Fruit fly (Drosophila melanogaster) Kc167 (cell line): Measurements from ENCODE around the gene CG5122.

ENCODE experiments used
- Myc ChIP-seq: fragments of >200 bp; optimal IDR thresholded peaks from 2 replicates; lab custom pipeline; 2017; ENCODE audit warnings: missing external identifiers
- Sin3A ChIP-seq: fragments of >200 bp; optimal IDR thresholded peaks from 2 replicates; lab custom pipeline; 2018; ENCODE audit warnings: missing external identifiers
- h ChIP-seq: fragments of >200 bp; optimal IDR thresholded peaks from 3 replicates; lab custom pipeline; 2018; ENCODE audit warnings: missing external identifiers
- insv ChIP-seq: fragments of >200 bp; optimal IDR thresholded peaks from 3 replicates; lab custom pipeline; 2018; ENCODE audit warnings: missing external identifiers
- psq ChIP-seq: fragments of >200 bp; optimal IDR thresholded peaks from 2 replicates; lab custom pipeline; 2017; ENCODE audit warnings: missing external identifiers
- ttk ChIP-seq: sonication (Bioruptor generic); optimal IDR thresholded peaks from 2 replicates; lab custom pipeline; 2017; ENCODE audit warnings: missing external identifiers

CG5122 gene

DNA sequence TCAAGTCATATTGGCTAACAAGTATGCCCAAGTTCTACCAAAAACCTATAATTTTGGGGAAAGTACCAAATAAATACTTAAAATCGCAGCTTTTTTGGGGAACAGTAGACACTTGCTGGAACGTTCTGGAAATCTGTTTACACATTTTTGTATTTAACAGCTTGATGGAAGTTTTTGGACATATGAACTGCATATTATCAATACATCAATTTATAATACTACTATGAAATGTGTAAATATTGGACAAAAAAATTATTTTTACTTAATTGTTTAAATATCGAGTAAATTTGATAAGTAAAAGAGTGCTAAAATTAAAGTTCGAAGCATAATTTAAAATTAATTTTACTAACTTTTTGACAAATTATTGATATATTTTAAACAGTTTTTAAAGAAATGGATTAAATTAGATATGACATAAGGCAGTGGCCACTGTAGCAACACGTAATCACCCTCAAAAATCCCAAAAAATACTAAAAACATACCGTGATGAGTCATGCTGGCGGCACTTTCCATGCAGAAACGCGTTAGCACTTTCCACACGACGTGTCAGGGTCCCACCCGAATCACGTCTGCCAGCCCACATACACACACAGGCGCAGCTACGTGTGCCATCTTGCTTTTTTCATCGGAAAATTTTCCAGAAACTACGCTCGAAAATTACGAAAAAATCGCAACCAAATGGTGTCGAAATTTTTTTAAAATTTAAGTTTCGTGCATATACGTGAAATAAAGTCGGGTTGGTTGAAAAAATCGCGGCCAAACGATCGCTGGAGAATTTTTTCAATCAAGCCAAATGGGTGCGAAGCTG, 34.8 kb downstream of the CG5122 start, which contains the start of gene Sirt1:
Gene Sirt1 (plus strand): TSS at position 571 of the 808 bp plus-strand sequence.
- TF ChIP-seq Sin3A (lab: Kevin White, UChicago), result peak; percentile 36
- no peak for TF ChIP-seq h (lab: Kevin White, UChicago)
- TF ChIP-seq insv (lab: Kevin White, UChicago), result no peak
- no peak for TF ChIP-seq Myc
- no peak for TF ChIP-seq psq (lab: Kevin White, UChicago)

dm6 chr2L:13165802-13166347, 35.5 kb downstream of the CG5122 start, which contains the start of gene DnaJ-H:
TSS of gene DnaJ-H (minus strand) at chr2L:13166072.
- TF ChIP-seq h (lab: Kevin White, UChicago) (no peak), psq (lab: Kevin White, UChicago) (peak; percentile 65)

DNA sequence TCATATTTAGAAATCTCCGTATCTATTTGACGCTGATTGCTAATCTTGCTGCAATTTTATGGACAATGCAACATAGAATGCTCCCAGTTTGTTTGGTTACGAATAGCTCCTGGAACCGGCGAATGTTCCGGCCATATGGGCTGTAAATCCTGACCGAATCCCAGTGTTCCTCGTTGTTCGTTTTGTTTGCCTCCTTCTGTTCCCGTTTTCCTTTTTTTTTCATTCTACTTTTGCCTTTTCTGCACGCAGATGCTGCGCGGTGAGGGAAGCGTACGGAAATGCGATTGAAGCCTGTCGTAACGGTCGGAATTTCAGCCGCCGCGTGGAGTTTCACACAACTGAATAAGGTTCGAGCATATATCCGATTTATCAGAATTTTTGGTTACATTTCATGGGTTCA, 45.7 kb downstream of the CG5122 start, which contains the start of gene CG43925:
Gene CG43925 (plus strand): TSS at position 301 of the 400 bp plus-strand sequence.
- TF ChIP-seq Sin3A (lab: Kevin White, UChicago), result no peak
- no peak for TF ChIP-seq insv (lab: Kevin White, UChicago)
- no peak for TF ChIP-seq h (lab: Kevin White, UChicago)
- TF ChIP-seq Myc, result no peak
- no peak for TF ChIP-seq psq (lab: Kevin White, UChicago)
- no peak for TF ChIP-seq ttk

- TF ChIP-seq Sin3A (lab: Kevin White, UChicago), result no peak
- no peak for TF ChIP-seq h (lab: Kevin White, UChicago)
- TF ChIP-seq psq (lab: Kevin White, UChicago), result no peak
- no peak for TF ChIP-seq Myc
- no peak for TF ChIP-seq insv (lab: Kevin White, UChicago)
- TF ChIP-seq ttk, result no peak
Measured at dm6 chr2L:13176701-13177249, 46.4 kb downstream of the CG5122 start, which contains the start of the genes Sfmbt and CG5439. TSS of gene Sfmbt (minus strand) at chr2L:13176785. TSS of gene CG5439 (plus strand) at chr2L:13177150.

dm6 chr2L:13179095-13179494, 48.7 kb downstream of the CG5122 start, which contains the start of gene Alg7:
TSS of gene Alg7 (plus strand) at chr2L:13179247.
- TF ChIP-seq insv (lab: Kevin White, UChicago) (peak; percentile 53), h (lab: Kevin White, UChicago) (no peak)

DNA sequence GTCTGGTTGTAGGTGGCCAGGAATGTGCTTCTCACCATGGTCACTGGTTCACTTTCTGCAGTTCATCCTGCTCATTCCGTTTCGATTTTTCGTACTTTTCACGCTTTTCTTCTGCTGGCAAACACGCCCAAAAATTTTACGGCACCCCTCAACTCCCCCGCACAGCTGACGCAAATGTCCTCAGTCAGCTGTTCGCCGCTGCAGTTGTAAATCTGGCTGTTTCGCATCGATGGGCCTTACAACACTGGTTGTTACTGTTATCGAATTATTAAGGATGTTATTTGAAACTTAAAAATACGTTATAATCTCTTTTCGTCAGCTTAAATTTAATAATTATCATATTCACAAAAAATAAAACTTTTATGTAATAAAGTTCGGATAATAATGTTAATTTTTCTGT, 52.0 kb downstream of the CG5122 start, which contains the start of gene Mgat3:
Gene Mgat3 (minus strand): TSS at position 182 of the 400 bp plus-strand sequence.
- no peak for TF ChIP-seq Myc
- no peak for TF ChIP-seq psq (lab: Kevin White, UChicago)
- TF ChIP-seq insv (lab: Kevin White, UChicago), result no peak
- TF ChIP-seq Sin3A (lab: Kevin White, UChicago), result no peak
- no peak for TF ChIP-seq h (lab: Kevin White, UChicago)
- TF ChIP-seq ttk, result no peak

- TF ChIP-seq Myc (no peak), ttk (no peak), h (lab: Kevin White, UChicago) (no peak), Sin3A (lab: Kevin White, UChicago) (no peak)
Measured at dm6 chr2L:13183150-13183549, 52.8 kb downstream of the CG5122 start, which contains the start of gene Rsph1. TSS of gene Rsph1 (plus strand) at chr2L:13183450.
